Worm (Caenorhabditis elegans) whole organism, young adult: ENCODE measurements around the gene aqp-10.

Source experiments
- B0336.3 ChIP-seq: fragments of 200-800 bp; sonication (Bioruptor generic); IDR thresholded peaks from 2 replicates; pipeline ENCODE4 v1.3.6; 2022; ENCODE audit warnings: missing genetic modification characterization, missing compliant biosample characterization
- F37B4.10 ChIP-seq: fragments of 200-800 bp; sonication (Bioruptor generic); IDR thresholded peaks from 2 replicates; pipeline ENCODE4 v1.3.6; 2022; ENCODE audit warnings: missing genetic modification characterization, missing compliant biosample characterization
- F39B2.1 ChIP-seq: fragments of 200-800 bp; sonication (Bioruptor generic); IDR thresholded peaks from 2 replicates; pipeline ENCODE4 v1.3.6; 2022; ENCODE audit warnings: missing genetic modification reagents, missing genetic modification characterization, missing compliant biosample characterization
- F57A8.1 ChIP-seq: fragments of 200-800 bp; sonication (Bioruptor generic); optimal IDR thresholded peaks from 2 replicates; lab custom pipeline; 2018; ENCODE audit warnings: mild to moderate bottlenecking, missing genetic modification characterization, moderate library complexity, missing compliant biosample characterization
- K12H6.12 ChIP-seq: fragments of 200-800 bp; sonication (Bioruptor generic); optimal IDR thresholded peaks from 2 replicates; lab custom pipeline; 2018; ENCODE audit warnings: mild to moderate bottlenecking, missing genetic modification characterization, missing compliant biosample characterization
- Y56A3A.18 ChIP-seq: fragments of 200-800 bp; sonication (Bioruptor generic); IDR thresholded peaks from 2 replicates; pipeline ENCODE4 v1.3.6; 2022; ENCODE audit warnings: missing genetic modification reagents, missing genetic modification characterization, missing compliant biosample characterization
- ZK185.1 ChIP-seq: sonication (generic microtip); optimal IDR thresholded peaks from 2 replicates; lab custom pipeline; 2016; ENCODE audit warnings: mild to moderate bottlenecking, missing genetic modification characterization, missing compliant biosample characterization; ENCODE audit not compliant: poor library complexity, severe bottlenecking
- atf-7 ChIP-seq: sonication (generic microtip); optimal IDR thresholded peaks from 2 replicates; lab custom pipeline; 2017; ENCODE audit warnings: mild to moderate bottlenecking, missing genetic modification characterization, missing compliant biosample characterization
- athp-1 ChIP-seq: sonication (generic microtip); optimal IDR thresholded peaks from 2 replicates; lab custom pipeline; 2017; ENCODE audit warnings: mild to moderate bottlenecking, missing genetic modification characterization, missing compliant biosample characterization
- attf-5 ChIP-seq: fragments of 200-800 bp; sonication (Bioruptor generic); optimal IDR thresholded peaks from 2 replicates; lab custom pipeline; 2018; ENCODE audit warnings: mild to moderate bottlenecking, missing genetic modification characterization, missing compliant biosample characterization
- attf-6 ChIP-seq: fragments of 200-800 bp; sonication (Bioruptor generic); IDR thresholded peaks from 2 replicates; pipeline ENCODE4 v1.3.6; 2022; ENCODE audit warnings: missing genetic modification reagents, missing genetic modification characterization, missing compliant biosample characterization
- cebp-1 ChIP-seq, 2 experiments: fragments of 200-800 bp in 1 of 2; sonication (Bioruptor generic) in 1 of 2; sonication (generic microtip) in 1 of 2; IDR thresholded peaks in 1 of 2; optimal IDR thresholded peaks in 1 of 2; 2 replicates each; pipeline versions ENCODE4 v1.3.6 to Lab custom; 2017 to 2022; ENCODE audit warnings: missing compliant biosample characterization in 2 of 2, missing genetic modification characterization in 2 of 2, mild to moderate bottlenecking in 1 of 2, missing genetic modification reagents in 1 of 2, moderate library complexity in 1 of 2
- ceh-100 ChIP-seq: fragments of 200-800 bp; sonication (Bioruptor generic); IDR thresholded peaks from 2 replicates; pipeline ENCODE4 v1.3.6; 2022; ENCODE audit warnings: missing genetic modification reagents, missing genetic modification characterization, missing compliant biosample characterization
- ceh-40 ChIP-seq: fragments of 200-800 bp; sonication (Bioruptor generic); IDR thresholded peaks from 2 replicates; pipeline ENCODE4 v1.3.6; 2022; ENCODE audit warnings: missing genetic modification characterization, missing compliant biosample characterization
- ceh-79 ChIP-seq: sonication (generic microtip); optimal IDR thresholded peaks from 2 replicates; lab custom pipeline; 2017; ENCODE audit warnings: mild to moderate bottlenecking, missing genetic modification characterization, missing compliant biosample characterization
- egrh-3 ChIP-seq: fragments of 200-800 bp; sonication (Bioruptor generic); IDR thresholded peaks from 2 replicates; pipeline ENCODE4 v1.3.6; 2022; ENCODE audit warnings: missing genetic modification reagents, missing genetic modification characterization, missing compliant biosample characterization
- gei-17 ChIP-seq: fragments of 200-800 bp; sonication (Bioruptor generic); optimal IDR thresholded peaks from 2 replicates; lab custom pipeline; 2018; ENCODE audit warnings: mild to moderate bottlenecking, missing genetic modification characterization, missing compliant biosample characterization
- him-1 ChIP-seq: sonication (generic microtip); optimal IDR thresholded peaks from 2 replicates; lab custom pipeline; 2016; ENCODE audit warnings: missing genotype, missing genetic modification reagents, missing genetic modification characterization, missing compliant biosample characterization
- hlh-12 ChIP-seq: sonication (generic microtip); optimal IDR thresholded peaks from 2 replicates; lab custom pipeline; 2016; ENCODE audit warnings: missing genetic modification characterization, missing compliant biosample characterization
- lag-1 ChIP-seq: fragments of 200-800 bp; sonication (Bioruptor generic); IDR thresholded peaks from 2 replicates; pipeline ENCODE4 v1.3.6; 2022; ENCODE audit warnings: missing genetic modification reagents, missing genetic modification characterization, missing compliant biosample characterization
- lin-35 ChIP-seq, 3 experiments: fragments of 150-350 bp in 2 of 3; sonication (generic microtip) in 1 of 3; optimal IDR thresholded peaks; 2 replicates each; lab custom pipeline; 2014 to 2018; ENCODE audit warnings: missing biosample characterization in 3 of 3, missing genetic modification characterization in 3 of 3, missing genetic modification reagents in 3 of 3
- lin-54 ChIP-seq: fragments of 200-800 bp; sonication (Bioruptor generic); optimal IDR thresholded peaks from 2 replicates; lab custom pipeline; 2018; ENCODE audit warnings: mild to moderate bottlenecking, missing genetic modification characterization, missing compliant biosample characterization
- lir-1 ChIP-seq: fragments of 200-800 bp; sonication (Bioruptor generic); conservative IDR thresholded peaks from 2 replicates; pipeline ENCODE4 v1.3.6; 2022; ENCODE audit warnings: missing genetic modification reagents, missing genetic modification characterization, missing compliant biosample characterization
- lsy-27 ChIP-seq: sonication (generic microtip); optimal IDR thresholded peaks from 2 replicates; lab custom pipeline; 2017; ENCODE audit warnings: missing genetic modification characterization, mild to moderate bottlenecking, missing compliant biosample characterization, antibody characterized with exemption, missing genotype, borderline replicate concordance; ENCODE audit not compliant: insufficient read depth
- pbrm-1 ChIP-seq: fragments of 200-800 bp; sonication (Bioruptor generic); IDR thresholded peaks from 2 replicates; pipeline ENCODE4 v1.3.6; 2022; ENCODE audit warnings: missing genetic modification reagents, missing genetic modification characterization, missing compliant biosample characterization
- rcor-1 ChIP-seq: fragments of 200-800 bp; sonication (Bioruptor generic); IDR thresholded peaks from 2 replicates; pipeline ENCODE4 v1.3.6; 2022; ENCODE audit warnings: missing genetic modification reagents, missing genetic modification characterization, missing compliant biosample characterization
- rpc-1 ChIP-seq, 2 experiments: fragments of 150-350 bp in 1 of 2; sonication (generic microtip) in 1 of 2; optimal IDR thresholded peaks; 2 replicates each; lab custom pipeline; 2014 to 2018; ENCODE audit warnings: missing biosample characterization in 1 of 2, missing genetic modification characterization in 1 of 2, missing genetic modification reagents in 1 of 2, missing genotype in 1 of 2
- snpc-3.4 ChIP-seq: sonication (generic microtip); optimal IDR thresholded peaks from 2 replicates; lab custom pipeline; 2017; ENCODE audit warnings: missing genetic modification characterization, mild to moderate bottlenecking, missing compliant biosample characterization, antibody characterized with exemption, moderate library complexity, missing genotype, missing genetic modification reagents
- somi-1 ChIP-seq: fragments of 200-800 bp; sonication (Bioruptor generic); optimal IDR thresholded peaks from 2 replicates; lab custom pipeline; 2018; ENCODE audit warnings: mild to moderate bottlenecking, missing genetic modification characterization, missing compliant biosample characterization
- sptf-2 ChIP-seq: fragments of 200-800 bp; sonication (Bioruptor generic); optimal IDR thresholded peaks from 2 replicates; lab custom pipeline; 2018; ENCODE audit warnings: mild to moderate bottlenecking, missing genetic modification characterization, missing compliant biosample characterization
- tbp1 ChIP-seq: fragments of 200-800 bp; sonication (Bioruptor generic); optimal IDR thresholded peaks from 2 replicates; lab custom pipeline; 2018; ENCODE audit warnings: mild to moderate bottlenecking, missing genetic modification characterization, missing compliant biosample characterization
- tbx-9 ChIP-seq: sonication (generic microtip); optimal IDR thresholded peaks from 2 replicates; lab custom pipeline; 2016; ENCODE audit warnings: borderline replicate concordance, missing genetic modification characterization, inconsistent platforms, missing compliant biosample characterization
- unc-62 ChIP-seq: fragments of 150-350 bp; optimal IDR thresholded peaks from 2 replicates; lab custom pipeline; 2014; ENCODE audit warnings: missing biosample characterization, missing genetic modification reagents, missing genetic modification characterization
- zfh-2 ChIP-seq: fragments of 200-800 bp; sonication (Bioruptor generic); conservative IDR thresholded peaks from 2 replicates; pipeline ENCODE4 v1.3.6; 2022; ENCODE audit warnings: missing genetic modification reagents, missing genetic modification characterization, missing compliant biosample characterization

aqp-10 gene

ce11 chrII:9774653-9775052 lies 5.0 kb upstream of the aqp-10 start (continued):
- TF ChIP-seq lsy-27 (tag; lab: Kevin White, UChicago) (no peak), gei-17 (GFP tag; lab: Kevin White, UChicago) (no peak), rcor-1 (GFP tag; lab: Robert Waterston, UW) (peak; percentile 58), F57A8.1 (GFP tag; lab: Kevin White, UChicago) (no peak), ceh-100 (GFP tag; lab: Robert Waterston, UW) (no peak; the same call in 1 of the 2 replicates), B0336.3 (0 out of 2 replicates have a peak, but pooled peaks have one; percentile 57), F39B2.1 (GFP tag; lab: Robert Waterston, UW) (no peak), ceh-79 (tag; lab: Kevin White, UChicago) (no peak), egrh-3 (GFP tag; lab: Robert Waterston, UW) (peak; percentile 48), attf-6 (peak; percentile 38; the same call in 1 of the 2 replicates), pbrm-1 (GFP tag; lab: Robert Waterston, UW) (peak; percentile 64; the same call in 1 of the 2 replicates), lin-54 (GFP tag; lab: Kevin White, UChicago) (no peak), F37B4.10 (no peak), somi-1 (GFP tag; lab: Kevin White, UChicago) (no peak), snpc-3.4 (tag; lab: Kevin White, UChicago) (peak; percentile 77), him-1 (tag; lab: Kevin White, UChicago) (peak; percentile 90), lag-1 (GFP tag; lab: Robert Waterston, UW) (no peak)

DNA sequence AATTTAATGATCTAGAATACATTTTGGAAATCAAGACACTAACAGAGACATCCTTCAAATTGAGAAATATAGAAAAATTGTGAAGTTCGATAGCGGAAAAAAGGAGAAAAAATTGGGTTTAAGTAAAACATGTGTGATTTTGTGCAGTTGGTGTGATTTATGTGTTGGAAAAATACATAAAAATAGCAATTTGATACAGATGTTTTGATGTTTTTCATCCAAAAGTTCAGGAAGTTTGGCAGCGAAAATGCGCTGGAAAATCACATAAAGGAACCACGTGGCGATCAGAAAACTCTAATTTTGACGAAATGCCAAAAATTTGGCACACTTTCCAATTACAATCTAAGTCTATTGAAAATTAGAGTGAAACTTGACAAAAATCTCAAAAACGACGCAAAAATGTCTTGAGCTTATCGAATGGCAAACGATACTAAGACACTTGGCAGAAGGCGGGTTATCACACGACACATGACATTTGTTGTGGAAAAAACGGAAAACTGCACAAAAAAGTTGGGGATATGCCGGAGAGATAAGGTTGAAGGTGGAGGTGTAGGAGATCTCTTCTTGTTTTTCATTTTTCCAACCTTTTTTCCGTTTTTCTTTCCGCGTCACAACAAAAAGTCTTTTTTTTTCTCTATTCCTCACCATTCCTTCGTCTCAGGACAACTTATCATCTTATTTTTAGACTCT lies 4.4 kb upstream of the aqp-10 start, which contains the start of gene ZK1321.4:
Gene ZK1321.4, minus strand, starts transcription at position 51 of the 690 bp plus-strand sequence.
- TF ChIP-seq ceh-100 (GFP tag; lab: Robert Waterston, UW), result no peak
- TF ChIP-seq ceh-40, result no peak
- TF ChIP-seq tbx-9 (tag; lab: Kevin White, UChicago), result no peak
- no peak for TF ChIP-seq somi-1 (GFP tag; lab: Kevin White, UChicago)
- no peak for TF ChIP-seq unc-62
- TF ChIP-seq lin-35 (GFP tag; optimal IDR thresholded peaks at IDR 0.05; lab: Kevin White, UChicago), result no peak
- no peak for TF ChIP-seq rcor-1 (GFP tag; lab: Robert Waterston, UW)
- TF ChIP-seq lin-54 (GFP tag; lab: Kevin White, UChicago), result no peak
- no peak for TF ChIP-seq attf-5 (GFP tag; lab: Kevin White, UChicago)
- TF ChIP-seq rpc-1 (optimal IDR thresholded peaks at IDR 0.05; lab: Kevin White, UChicago), result no peak
- TF ChIP-seq rpc-1 (tag; optimal IDR thresholded peaks at IDR 0.05; lab: Kevin White, UChicago), result no peak
- TF ChIP-seq Y56A3A.18 (GFP tag; lab: Robert Waterston, UW), result no peak
- no peak for TF ChIP-seq atf-7 (tag; lab: Kevin White, UChicago)
- TF ChIP-seq cebp-1 (GFP tag; IDR thresholded peaks at IDR 0.05; lab: Robert Waterston, UW), result no peak
- TF ChIP-seq cebp-1 (tag; optimal IDR thresholded peaks at IDR 0.05; lab: Kevin White, UChicago), result no peak
- no peak for TF ChIP-seq zfh-2 (GFP tag; lab: Robert Waterston, UW)
- no peak for TF ChIP-seq gei-17 (GFP tag; lab: Kevin White, UChicago)

DNA sequence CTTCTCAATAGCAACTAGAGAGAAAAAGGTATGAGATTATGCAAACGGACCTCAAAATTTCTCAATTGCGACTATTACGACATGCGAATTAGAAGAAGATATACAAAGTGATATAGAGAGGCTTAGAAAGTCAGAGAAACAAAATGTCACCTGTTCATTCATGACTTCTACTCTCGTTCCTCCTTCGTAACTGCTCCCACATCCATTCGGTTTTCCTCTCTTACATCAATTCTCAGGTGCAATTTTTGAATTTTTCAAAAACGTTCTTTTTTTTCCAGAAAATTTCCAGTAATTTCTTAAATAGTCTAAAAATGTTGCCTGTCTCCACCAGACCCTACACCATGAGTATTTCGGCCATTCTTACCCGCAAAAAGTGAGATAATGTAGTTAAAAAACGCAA lies 5.0 kb downstream of the aqp-10 start:
- TF ChIP-seq B0336.3 (no peak), K12H6.12 (tag; lab: Kevin White, UChicago) (no peak), hlh-12 (tag; lab: Kevin White, UChicago) (no peak), sptf-2 (GFP tag; lab: Kevin White, UChicago) (no peak), tbp1 (GFP tag; lab: Kevin White, UChicago) (no peak), athp-1 (no peak), ZK185.1 (tag; lab: Kevin White, UChicago) (no peak), lir-1 (GFP tag; lab: Robert Waterston, UW) (no peak), him-1 (tag; lab: Kevin White, UChicago) (no peak)
